Fruit fly (Drosophila melanogaster) whole organism, pupa: ENCODE measurements around the gene CG12522.
A peak's percentile ranks its signal among the peaks of the same experiment; 100 is the strongest.

Source experiments
- CG34367 ChIP-seq: fragments of 200-800 bp; sonication (Bioruptor generic); optimal IDR thresholded peaks from 2 replicates; lab custom pipeline; 2018; ENCODE audit warnings: missing biosample characterization, mild to moderate bottlenecking, missing genetic modification characterization
- CG4496 ChIP-seq: fragments of 200-800 bp; sonication (Bioruptor generic); IDR thresholded peaks from 3 replicates; pipeline ENCODE4 v1.3.6; 2022; ENCODE audit warnings: missing biosample characterization, missing genetic modification characterization
- CG8159 ChIP-seq: fragments of 200-800 bp; sonication (Bioruptor generic); optimal IDR thresholded peaks from 3 replicates; lab custom pipeline; 2018; ENCODE audit warnings: missing biosample characterization, mild to moderate bottlenecking, missing genetic modification characterization, moderate library complexity
- CG8301 ChIP-seq: fragments of 200-800 bp; sonication (Bioruptor generic); optimal IDR thresholded peaks from 2 replicates; lab custom pipeline; 2018; ENCODE audit warnings: missing biosample characterization, mild to moderate bottlenecking, missing genetic modification characterization
- CG9948 ChIP-seq: fragments of 200-800 bp; sonication (Bioruptor generic); optimal IDR thresholded peaks from 2 replicates; lab custom pipeline; 2018; ENCODE audit warnings: missing biosample characterization, mild to moderate bottlenecking, missing genetic modification characterization, moderate library complexity

DNA sequence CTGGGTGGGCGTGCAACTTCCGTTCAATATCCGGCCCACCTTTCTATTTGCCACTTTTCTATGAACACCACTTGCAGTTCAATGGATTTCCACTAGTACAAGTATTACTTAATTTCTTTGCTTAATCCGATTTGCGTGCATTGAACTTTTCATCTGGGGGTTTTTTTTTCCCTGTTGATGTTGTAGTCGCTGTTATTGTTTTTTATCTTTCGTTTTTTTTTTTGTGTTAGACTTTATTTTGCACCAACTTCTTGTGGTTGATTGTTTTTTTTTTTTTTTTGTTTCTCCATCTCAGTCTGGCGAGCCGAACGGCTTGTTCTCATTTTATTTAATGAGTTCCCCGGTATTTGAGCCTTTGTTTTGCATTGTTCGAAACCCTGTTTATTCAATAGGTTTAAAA is 28.3 kb downstream of the CG12522 start:
- TF ChIP-seq CG8301 (no peak), CG9948 (no peak), CG8159 (tag; lab: Kevin White, UChicago) (no peak), CG34367 (tag; lab: Kevin White, UChicago) (peak; percentile 59), CG4496 (GFP tag; lab: Robert Waterston, UW) (no peak)
